Worm (Caenorhabditis elegans) whole organism, L4 larva: ENCODE measurements around the gene fzr-1.
A peak's percentile ranks its signal among the peaks of the same experiment; 100 is the strongest.

ENCODE experiments used
- F44E2.7 ChIP-seq: fragments of 200-800 bp; sonication (Bioruptor generic); IDR thresholded peaks from 2 replicates; pipeline ENCODE4 v2.1.2; 2022; ENCODE audit warnings: missing genetic modification characterization, missing compliant biosample characterization
- F49E8.2 ChIP-seq: sonication (generic microtip); optimal IDR thresholded peaks from 2 replicates; lab custom pipeline; 2016; ENCODE audit warnings: missing compliant biosample characterization, mild to moderate bottlenecking, missing genetic modification characterization, borderline replicate concordance
- R02D3.7 ChIP-seq: fragments of 150-350 bp; sonication (generic microtip); optimal IDR thresholded peaks from 3 replicates; lab custom pipeline; 2014; ENCODE audit warnings: missing biosample characterization, missing genetic modification characterization
- Y48G9A.11 ChIP-seq: fragments of 200-800 bp; sonication (Bioruptor generic); IDR thresholded peaks from 2 replicates; pipeline ENCODE4 v1.3.6; 2022; ENCODE audit warnings: missing genetic modification reagents, missing genetic modification characterization, missing compliant biosample characterization
- Y75B8A.6 ChIP-seq: fragments of 200-800 bp; sonication (Bioruptor generic); IDR thresholded peaks from 2 replicates; pipeline ENCODE4 v1.3.6; 2022; ENCODE audit warnings: missing genetic modification reagents, missing genetic modification characterization, missing compliant biosample characterization
- aha-1 ChIP-seq: fragments of 150-350 bp; peaks from one replicate; lab custom pipeline; 2014; ENCODE audit warnings: missing biosample characterization, missing genetic modification characterization
- arid-1 ChIP-seq: fragments of 200-800 bp; sonication (Bioruptor generic); conservative IDR thresholded peaks from 2 replicates; pipeline ENCODE4 v1.3.6; 2022; ENCODE audit warnings: missing genetic modification reagents, missing genetic modification characterization, missing compliant biosample characterization
- attf-4 ChIP-seq: sonication (generic microtip); optimal IDR thresholded peaks from 3 replicates; lab custom pipeline; 2017; ENCODE audit warnings: missing biosample characterization, missing genetic modification characterization
- ctbp-1 ChIP-seq: fragments of 200-800 bp; sonication (Bioruptor generic); IDR thresholded peaks from 2 replicates; pipeline ENCODE4 v1.3.6; 2022; ENCODE audit warnings: missing genetic modification reagents, missing genetic modification characterization, missing compliant biosample characterization
- daf-16 ChIP-seq, 3 experiments: sonication (generic microtip); optimal IDR thresholded peaks; 2 replicates each; lab custom pipeline; 2016 to 2017; ENCODE audit warnings: missing genetic modification characterization in 3 of 3, missing genetic modification reagents in 3 of 3, mild to moderate bottlenecking in 2 of 3, missing compliant biosample characterization in 2 of 3, missing biosample characterization in 1 of 3, moderate library complexity in 1 of 3
- dmd-6 ChIP-seq: fragments of 200-800 bp; sonication (Bioruptor generic); IDR thresholded peaks from 2 replicates; pipeline ENCODE4 v1.3.6; 2022; ENCODE audit warnings: missing genetic modification reagents, missing genetic modification characterization, missing compliant biosample characterization
- dpl-1 ChIP-seq: fragments of 150-350 bp; optimal IDR thresholded peaks from 2 replicates; lab custom pipeline; 2014; ENCODE audit warnings: missing biosample characterization, missing genetic modification reagents, missing genetic modification characterization
- duxl-1 ChIP-seq: sonication (generic microtip); optimal IDR thresholded peaks from 2 replicates; lab custom pipeline; 2016; ENCODE audit warnings: mild to moderate bottlenecking, missing genetic modification characterization, moderate library complexity, missing compliant biosample characterization; ENCODE audit not compliant: poor library complexity
- dve-1 ChIP-seq: sonication (generic microtip); optimal IDR thresholded peaks from 2 replicates; lab custom pipeline; 2017; ENCODE audit warnings: antibody characterized with exemption, mild to moderate bottlenecking, missing genetic modification characterization, missing compliant biosample characterization; ENCODE audit not compliant: insufficient read depth
- fos-1 ChIP-seq: fragments of 150-350 bp; optimal IDR thresholded peaks from 2 replicates; lab custom pipeline; 2014; ENCODE audit warnings: missing biosample characterization, missing genetic modification characterization
- hif-1 ChIP-seq, 2 experiments: sonication (generic microtip); optimal IDR thresholded peaks; 2 replicates each; lab custom pipeline; 2016 to 2017; ENCODE audit warnings: missing compliant biosample characterization in 2 of 2, missing genetic modification characterization in 2 of 2, missing genetic modification reagents in 2 of 2, missing genotype in 2 of 2, mild to moderate bottlenecking in 1 of 2
- hlh-11 ChIP-seq: fragments of 200-800 bp; sonication (Bioruptor generic); optimal IDR thresholded peaks from 2 replicates; lab custom pipeline; 2018; ENCODE audit warnings: mild to moderate bottlenecking, missing genetic modification characterization, missing compliant biosample characterization
- lin-13 ChIP-seq: fragments of 150-350 bp; optimal IDR thresholded peaks from 2 replicates; lab custom pipeline; 2014; ENCODE audit warnings: missing biosample characterization, missing genetic modification reagents, missing genetic modification characterization
- madf-5 ChIP-seq, 2 experiments: fragments of 200-800 bp; sonication (Bioruptor generic); IDR thresholded peaks; 2 replicates each; pipeline ENCODE4 v1.3.6; 2022; ENCODE audit warnings: missing compliant biosample characterization in 2 of 2, missing genetic modification characterization in 2 of 2
- madf-9 ChIP-seq: fragments of 200-800 bp; sonication (Bioruptor generic); conservative IDR thresholded peaks from 2 replicates; pipeline ENCODE4 v1.3.6; 2022; ENCODE audit warnings: missing genetic modification reagents, missing genetic modification characterization, missing compliant biosample characterization
- mes-2 ChIP-seq: sonication (generic microtip); optimal IDR thresholded peaks from 2 replicates; lab custom pipeline; 2016; ENCODE audit warnings: missing genotype, mild to moderate bottlenecking, missing genetic modification characterization, missing compliant biosample characterization; ENCODE audit not compliant: poor library complexity, severe bottlenecking
- mxl-2 ChIP-seq: fragments of 200-800 bp; sonication (Bioruptor generic); conservative IDR thresholded peaks from 2 replicates; pipeline ENCODE4 v1.3.6; 2022; ENCODE audit warnings: missing genetic modification reagents, missing genetic modification characterization, missing compliant biosample characterization
- mxl-3 ChIP-seq: fragments of 200-800 bp; sonication (Bioruptor generic); optimal IDR thresholded peaks from 2 replicates; lab custom pipeline; 2018; ENCODE audit warnings: mild to moderate bottlenecking, missing genetic modification characterization, missing compliant biosample characterization
- nhr-10 ChIP-seq: fragments of 150-350 bp; optimal IDR thresholded peaks from 2 replicates; lab custom pipeline; 2014; ENCODE audit warnings: missing biosample characterization, missing genetic modification characterization
- nhr-102 ChIP-seq: sonication (generic microtip); optimal IDR thresholded peaks from 2 replicates; lab custom pipeline; 2016; ENCODE audit warnings: mild to moderate bottlenecking, missing genetic modification characterization, moderate library complexity, missing compliant biosample characterization
- nhr-25 ChIP-seq: sonication (generic microtip); optimal IDR thresholded peaks from 2 replicates; lab custom pipeline; 2017; ENCODE audit warnings: missing genetic modification characterization, mild to moderate bottlenecking, missing compliant biosample characterization, antibody characterized with exemption, moderate library complexity, borderline replicate concordance; ENCODE audit not compliant: insufficient read depth
- nhr-28 ChIP-seq: fragments of 150-350 bp; optimal IDR thresholded peaks from 2 replicates; lab custom pipeline; 2014; ENCODE audit warnings: missing biosample characterization, missing genetic modification characterization
- pqm-1 ChIP-seq: sonication (generic microtip); optimal IDR thresholded peaks from 2 replicates; lab custom pipeline; 2017; ENCODE audit warnings: missing biosample characterization, missing genetic modification characterization
- saeg-2 ChIP-seq: fragments of 200-800 bp; sonication (Bioruptor generic); IDR thresholded peaks from 2 replicates; pipeline ENCODE4 v1.3.6; 2022; ENCODE audit warnings: missing genetic modification reagents, missing genetic modification characterization, missing compliant biosample characterization
- snpc-1.2 ChIP-seq: fragments of 200-800 bp; sonication (Bioruptor generic); IDR thresholded peaks from 2 replicates; pipeline ENCODE4 v1.3.6; 2022; ENCODE audit warnings: missing genetic modification reagents, missing genetic modification characterization, missing compliant biosample characterization
- unc-39 ChIP-seq: sonication (generic microtip); optimal IDR thresholded peaks from 2 replicates; lab custom pipeline; 2017; ENCODE audit warnings: missing biosample characterization, missing genetic modification characterization
- unc-62 ChIP-seq, 3 experiments: fragments of 150-350 bp in 1 of 3; sonication (generic microtip); optimal IDR thresholded peaks in 2 of 3; peaks in 1 of 3; 1 replicate in 1 of 3; 2 replicates in 2 of 3; lab custom pipeline; 2014 to 2017; ENCODE audit warnings: missing biosample characterization in 3 of 3, missing genetic modification characterization in 3 of 3, missing genetic modification reagents in 3 of 3, missing genotype in 1 of 3
- vab-7 ChIP-seq: fragments of 200-800 bp; sonication (Bioruptor generic); IDR thresholded peaks from 2 replicates; pipeline ENCODE4 v1.3.6; 2022; ENCODE audit warnings: missing genetic modification reagents, missing genetic modification characterization, missing compliant biosample characterization
- zag-1 ChIP-seq: fragments of 150-350 bp; optimal IDR thresholded peaks from 2 replicates; lab custom pipeline; 2014; ENCODE audit warnings: missing biosample characterization, missing genetic modification characterization
- zfp-2 ChIP-seq: sonication (generic microtip); optimal IDR thresholded peaks from 2 replicates; lab custom pipeline; 2016; ENCODE audit warnings: mild to moderate bottlenecking, missing genetic modification characterization, missing compliant biosample characterization
- zfp-3 ChIP-seq: fragments of 200-800 bp; sonication (Bioruptor generic); conservative IDR thresholded peaks from 2 replicates; pipeline ENCODE4 v1.3.6; 2022; ENCODE audit warnings: missing genetic modification reagents, missing genetic modification characterization, missing compliant biosample characterization
- zip-11 ChIP-seq: fragments of 200-800 bp; sonication (Bioruptor generic); IDR thresholded peaks from 2 replicates; pipeline ENCODE4 v1.3.6; 2022; ENCODE audit warnings: missing genetic modification characterization, missing compliant biosample characterization

The fzr-1 gene

DNA sequence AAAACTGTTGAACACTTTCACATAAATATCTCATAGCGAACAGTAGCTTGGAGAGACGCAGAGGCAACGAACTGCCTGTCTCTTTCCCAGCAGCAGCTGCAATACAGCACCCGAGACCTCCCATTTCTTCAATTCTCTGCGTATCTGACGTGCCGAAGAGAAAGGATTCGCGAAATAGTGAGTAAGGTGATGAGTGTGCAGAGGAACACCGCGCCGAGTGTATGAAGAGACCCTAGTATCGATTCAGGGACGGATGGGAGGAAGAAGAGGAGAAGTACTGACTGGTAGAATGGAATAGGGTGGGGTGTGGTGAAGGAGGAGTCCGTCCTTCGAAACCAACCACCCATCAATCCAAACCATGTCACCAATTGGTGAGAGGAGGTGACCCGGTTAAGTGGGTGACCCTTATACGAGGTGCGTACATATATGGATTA is 1.9 kb upstream of the fzr-1 start (continued):
- TF ChIP-seq R02D3.7 (tag; lab: Kevin White, UChicago) (no peak), Y75B8A.6 (GFP tag; lab: Robert Waterston, UW) (no peak), F44E2.7 (no peak), dpl-1 (peak; percentile 14), nhr-25 (tag; lab: Kevin White, UChicago) (no peak), attf-4 (tag; lab: Kevin White, UChicago) (no peak), zag-1 (no peak), Y48G9A.11 (GFP tag; lab: Robert Waterston, UW) (no peak)
- TF ChIP-seq, all 104 proteins: peak for 33

DNA sequence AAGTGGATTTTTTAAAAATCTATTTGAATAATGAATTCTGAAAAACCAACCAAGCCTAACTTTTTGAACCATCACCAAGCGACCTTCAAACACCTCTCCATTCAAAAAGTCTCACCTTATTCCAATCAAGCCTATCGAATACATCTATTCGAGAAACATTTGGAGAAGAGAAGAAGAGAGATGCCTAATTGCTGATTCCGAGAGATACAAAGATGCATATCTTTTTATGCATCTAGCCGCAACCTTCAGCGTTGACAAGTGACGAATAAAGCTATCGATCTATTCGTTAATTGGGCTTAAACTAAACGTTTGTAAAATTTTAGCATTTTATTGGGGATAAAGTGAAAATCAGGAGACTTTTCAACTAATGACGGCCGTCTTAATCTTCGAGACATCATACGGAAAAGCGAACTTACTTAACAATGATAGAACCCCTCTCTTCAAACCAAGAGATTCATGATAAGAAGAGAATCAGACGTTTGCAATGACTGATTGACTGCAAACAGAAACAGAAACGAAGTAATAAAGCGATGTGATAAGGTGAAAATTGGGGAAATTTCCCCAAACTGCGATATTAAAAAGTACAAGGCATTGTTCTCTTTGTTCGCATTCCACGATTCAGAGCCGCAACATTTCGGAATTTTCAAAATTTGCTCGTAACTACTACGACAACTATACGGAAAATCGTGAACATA is 821 bp upstream of the fzr-1 start:
- TF ChIP-seq F49E8.2 (tag; lab: Kevin White, UChicago) (no peak), unc-39 (no peak), fos-1 (tag; lab: Kevin White, UChicago) (no peak), mxl-3 (GFP tag; lab: Kevin White, UChicago) (peak; percentile 6), mes-2 (no peak), ctbp-1 (no peak), nhr-10 (no peak), lin-13 (GFP tag; lab: Kevin White, UChicago) (no peak), nhr-28 (peak; percentile 77), aha-1 (tag; lab: Kevin White, UChicago) (peak; percentile 50), hif-1 (tag; optimal IDR thresholded peaks at IDR 0.05; lab: Kevin White, UChicago) (no peak), dmd-6 (GFP tag; lab: Robert Waterston, UW) (peak; percentile 52), daf-16 (GFP tag; optimal IDR thresholded peaks at IDR 0.05; lab: Kevin White, UChicago) (no peak), daf-16 (tag; optimal IDR thresholded peaks at IDR 0.05; lab: Kevin White, UChicago) (peak; percentile 8), attf-4 (tag; lab: Kevin White, UChicago) (no peak), saeg-2 (no peak), zip-11 (GFP tag; lab: Robert Waterston, UW) (no peak), pqm-1 (tag; lab: Kevin White, UChicago) (peak; percentile 85), snpc-1.2 (GFP tag; lab: Robert Waterston, UW) (no peak), hlh-11 (tag; lab: Kevin White, UChicago) (peak; percentile 32), arid-1 (GFP tag; lab: Robert Waterston, UW) (no peak), madf-5 (GFP tag; IDR thresholded peaks at IDR 0.05; lab: Robert Waterston, UW) (no peak), duxl-1 (no peak), mxl-2 (GFP tag; lab: Robert Waterston, UW) (no peak), nhr-102 (tag; lab: Kevin White, UChicago) (no peak), unc-62 (GFP tag; optimal IDR thresholded peaks at IDR 0.05 in 1 of 2; lab: Kevin White, UChicago) (peak in 1 of 2 experiments; percentile 70), unc-62 (tag; optimal IDR thresholded peaks at IDR 0.05; lab: Kevin White, UChicago) (no peak), madf-9 (GFP tag; lab: Robert Waterston, UW) (no peak), R02D3.7 (tag; lab: Kevin White, UChicago) (no peak), zfp-2 (tag; lab: Kevin White, UChicago) (no peak), vab-7 (no peak), zfp-3 (GFP tag; lab: Robert Waterston, UW) (no peak), dve-1 (peak; percentile 51)
